Worm (Caenorhabditis elegans) whole organism, young adult: ENCODE measurements around the gene nhr-270.
"Not testable (repeated sequence)": the region's sequence is repeated elsewhere in the genome, so short reads cannot be mapped to it uniquely, and the experiment has no call there.

Experiments
- C06A6.2 ChIP-seq: fragments of 200-800 bp; sonication (Bioruptor generic); conservative IDR thresholded peaks from 2 replicates; pipeline ENCODE4 v1.3.6; 2022; ENCODE audit warnings: missing genetic modification characterization, missing compliant biosample characterization
- sdz-38 ChIP-seq: sonication (generic microtip); optimal IDR thresholded peaks from 2 replicates; lab custom pipeline; 2016; ENCODE audit warnings: missing genotype, missing genetic modification characterization, missing compliant biosample characterization

ce11 chrV:822922-823321 lies 18.4 kb upstream of the nhr-270 start, which contains the start of gene srx-31:
- TF ChIP-seq sdz-38; C06A6.2 (GFP tag; lab: Robert Waterston, UW): not testable (repeated sequence)
